Worm (Caenorhabditis elegans) whole organism, young adult: ENCODE measurements around the gene vms-1.

Source experiments
- D2030.7 ChIP-seq: fragments of 200-800 bp; sonication (Bioruptor generic); IDR thresholded peaks from 2 replicates; pipeline ENCODE4 v1.3.6; 2022; ENCODE audit warnings: missing genetic modification reagents, missing genetic modification characterization, missing compliant biosample characterization
- F23B12.7 ChIP-seq: sonication (generic microtip); optimal IDR thresholded peaks from 2 replicates; lab custom pipeline; 2017; ENCODE audit warnings: missing genetic modification characterization, mild to moderate bottlenecking, missing compliant biosample characterization, antibody characterized with exemption, moderate library complexity; ENCODE audit not compliant: insufficient read depth
- F33H1.4 ChIP-seq: fragments of 200-800 bp; sonication (Bioruptor generic); IDR thresholded peaks from 2 replicates; pipeline ENCODE4 v1.3.6; 2022; ENCODE audit warnings: missing genetic modification reagents, missing genetic modification characterization, missing compliant biosample characterization
- F37B4.10 ChIP-seq: fragments of 200-800 bp; sonication (Bioruptor generic); IDR thresholded peaks from 2 replicates; pipeline ENCODE4 v1.3.6; 2022; ENCODE audit warnings: missing genetic modification characterization, missing compliant biosample characterization
- F57C9.4 ChIP-seq: sonication (generic microtip); optimal IDR thresholded peaks from 2 replicates; lab custom pipeline; 2017; ENCODE audit warnings: mild to moderate bottlenecking, missing genetic modification characterization, missing compliant biosample characterization
- K11D2.4 ChIP-seq: fragments of 200-800 bp; sonication (Bioruptor generic); IDR thresholded peaks from 2 replicates; pipeline ENCODE4 v1.3.6; 2022; ENCODE audit warnings: missing genetic modification reagents, missing genetic modification characterization, missing compliant biosample characterization
- Y53F4B.3 ChIP-seq: fragments of 200-800 bp; sonication (Bioruptor generic); IDR thresholded peaks from 2 replicates; pipeline ENCODE4 v1.3.6; 2022; ENCODE audit warnings: missing genetic modification reagents, missing genetic modification characterization, missing compliant biosample characterization
- Y67H2A.10 ChIP-seq: fragments of 200-800 bp; sonication (Bioruptor generic); conservative IDR thresholded peaks from 2 replicates; pipeline ENCODE4 v1.3.6; 2022; ENCODE audit warnings: missing genetic modification reagents, missing genetic modification characterization, missing compliant biosample characterization
- atf-7 ChIP-seq: sonication (generic microtip); optimal IDR thresholded peaks from 2 replicates; lab custom pipeline; 2017; ENCODE audit warnings: mild to moderate bottlenecking, missing genetic modification characterization, missing compliant biosample characterization
- attf-5 ChIP-seq: fragments of 200-800 bp; sonication (Bioruptor generic); optimal IDR thresholded peaks from 2 replicates; lab custom pipeline; 2018; ENCODE audit warnings: mild to moderate bottlenecking, missing genetic modification characterization, missing compliant biosample characterization
- ccch-3 ChIP-seq: fragments of 200-800 bp; sonication (Bioruptor generic); optimal IDR thresholded peaks from 2 replicates; lab custom pipeline; 2018; ENCODE audit warnings: mild to moderate bottlenecking, missing genetic modification characterization, missing compliant biosample characterization
- cebp-1 ChIP-seq, 2 experiments: fragments of 200-800 bp in 1 of 2; sonication (Bioruptor generic) in 1 of 2; sonication (generic microtip) in 1 of 2; IDR thresholded peaks in 1 of 2; optimal IDR thresholded peaks in 1 of 2; 2 replicates each; pipeline versions ENCODE4 v1.3.6 to Lab custom; 2017 to 2022; ENCODE audit warnings: missing compliant biosample characterization in 2 of 2, missing genetic modification characterization in 2 of 2, mild to moderate bottlenecking in 1 of 2, missing genetic modification reagents in 1 of 2, moderate library complexity in 1 of 2
- cebp-2 ChIP-seq: fragments of 200-800 bp; sonication (Bioruptor generic); IDR thresholded peaks from 2 replicates; pipeline ENCODE4 v1.3.6; 2022; ENCODE audit warnings: missing genetic modification characterization, missing compliant biosample characterization
- ceh-27 ChIP-seq: fragments of 200-800 bp; sonication (Bioruptor generic); optimal IDR thresholded peaks from 2 replicates; lab custom pipeline; 2018; ENCODE audit warnings: mild to moderate bottlenecking, missing genetic modification characterization, moderate library complexity, missing compliant biosample characterization
- ceh-40 ChIP-seq: fragments of 200-800 bp; sonication (Bioruptor generic); IDR thresholded peaks from 2 replicates; pipeline ENCODE4 v1.3.6; 2022; ENCODE audit warnings: missing genetic modification characterization, missing compliant biosample characterization
- dpl-1 ChIP-seq: fragments of 150-350 bp; optimal IDR thresholded peaks from 2 replicates; lab custom pipeline; 2014; ENCODE audit warnings: missing biosample characterization, missing genetic modification reagents, missing genetic modification characterization
- efl-1 ChIP-seq: fragments of 150-350 bp; optimal IDR thresholded peaks from 2 replicates; lab custom pipeline; 2014; ENCODE audit warnings: missing biosample characterization, missing genetic modification reagents, missing genetic modification characterization
- egrh-3 ChIP-seq: fragments of 200-800 bp; sonication (Bioruptor generic); IDR thresholded peaks from 2 replicates; pipeline ENCODE4 v1.3.6; 2022; ENCODE audit warnings: missing genetic modification reagents, missing genetic modification characterization, missing compliant biosample characterization
- ets-4 ChIP-seq: fragments of 200-800 bp; sonication (Bioruptor generic); optimal IDR thresholded peaks from 2 replicates; lab custom pipeline; 2018; ENCODE audit warnings: mild to moderate bottlenecking, missing genetic modification characterization, missing compliant biosample characterization
- fkh-3 ChIP-seq: sonication (generic microtip); optimal IDR thresholded peaks from 2 replicates; lab custom pipeline; 2016; ENCODE audit warnings: mild to moderate bottlenecking, missing genetic modification characterization, missing compliant biosample characterization
- gei-17 ChIP-seq: fragments of 200-800 bp; sonication (Bioruptor generic); optimal IDR thresholded peaks from 2 replicates; lab custom pipeline; 2018; ENCODE audit warnings: mild to moderate bottlenecking, missing genetic modification characterization, missing compliant biosample characterization
- him-1 ChIP-seq: sonication (generic microtip); optimal IDR thresholded peaks from 2 replicates; lab custom pipeline; 2016; ENCODE audit warnings: missing genotype, missing genetic modification reagents, missing genetic modification characterization, missing compliant biosample characterization
- hlh-12 ChIP-seq: sonication (generic microtip); optimal IDR thresholded peaks from 2 replicates; lab custom pipeline; 2016; ENCODE audit warnings: missing genetic modification characterization, missing compliant biosample characterization
- hmg-1.2 ChIP-seq: fragments of 200-800 bp; sonication (Bioruptor generic); IDR thresholded peaks from 2 replicates; pipeline ENCODE4 v1.3.6; 2022; ENCODE audit warnings: missing genetic modification reagents, missing genetic modification characterization, missing compliant biosample characterization
- let-526 ChIP-seq: fragments of 200-800 bp; sonication (Bioruptor generic); IDR thresholded peaks from 2 replicates; pipeline ENCODE4 v1.3.6; 2022; ENCODE audit warnings: missing genetic modification reagents, missing genetic modification characterization, missing compliant biosample characterization
- lin-40 ChIP-seq: sonication (generic microtip); optimal IDR thresholded peaks from 2 replicates; lab custom pipeline; 2016; ENCODE audit warnings: missing genetic modification characterization, mild to moderate bottlenecking, missing compliant biosample characterization, missing genotype, missing genetic modification reagents
- lsl-1 ChIP-seq: fragments of 200-800 bp; sonication (Bioruptor generic); optimal IDR thresholded peaks from 2 replicates; lab custom pipeline; 2018; ENCODE audit warnings: mild to moderate bottlenecking, missing genetic modification characterization, moderate library complexity, missing compliant biosample characterization
- madf-10 ChIP-seq: sonication (generic microtip); optimal IDR thresholded peaks from 2 replicates; lab custom pipeline; 2016; ENCODE audit warnings: mild to moderate bottlenecking, missing genetic modification characterization, missing compliant biosample characterization
- madf-6 ChIP-seq: fragments of 200-800 bp; sonication (Bioruptor generic); IDR thresholded peaks from 2 replicates; pipeline ENCODE4 v1.3.6; 2022; ENCODE audit warnings: missing genetic modification reagents, missing genetic modification characterization, missing compliant biosample characterization
- mcd-1 ChIP-seq: fragments of 200-800 bp; sonication (Bioruptor generic); IDR thresholded peaks from 2 replicates; pipeline ENCODE4 v1.3.6; 2022; ENCODE audit warnings: missing genetic modification reagents, missing genetic modification characterization, missing compliant biosample characterization
- nfyb-1 ChIP-seq: fragments of 200-800 bp; sonication (Bioruptor generic); IDR thresholded peaks from 2 replicates; pipeline ENCODE4 v1.3.6; 2022; ENCODE audit warnings: missing genetic modification reagents, missing genetic modification characterization, missing compliant biosample characterization
- nhr-120 ChIP-seq: fragments of 200-800 bp; sonication (Bioruptor generic); IDR thresholded peaks from 2 replicates; pipeline ENCODE4 v1.3.6; 2022; ENCODE audit warnings: missing genetic modification characterization, missing compliant biosample characterization
- nhr-179 ChIP-seq: sonication (generic microtip); optimal IDR thresholded peaks from 2 replicates; lab custom pipeline; 2016; ENCODE audit warnings: mild to moderate bottlenecking, missing genetic modification characterization, missing compliant biosample characterization
- nhr-80 ChIP-seq: sonication (generic microtip); optimal IDR thresholded peaks from 2 replicates; lab custom pipeline; 2016; ENCODE audit warnings: missing genetic modification characterization, missing compliant biosample characterization
- nhr-90 ChIP-seq: sonication (generic microtip); optimal IDR thresholded peaks from 2 replicates; lab custom pipeline; 2016; ENCODE audit warnings: missing genotype, mild to moderate bottlenecking, missing genetic modification characterization, missing compliant biosample characterization
- pha-4 ChIP-seq: fragments of 150-350 bp; sonication (generic microtip); optimal IDR thresholded peaks from 2 replicates; lab custom pipeline; 2014; ENCODE audit warnings: missing biosample characterization, missing genetic modification reagents, missing genetic modification characterization
- rcor-1 ChIP-seq: fragments of 200-800 bp; sonication (Bioruptor generic); IDR thresholded peaks from 2 replicates; pipeline ENCODE4 v1.3.6; 2022; ENCODE audit warnings: missing genetic modification reagents, missing genetic modification characterization, missing compliant biosample characterization
- snpc-1.3 ChIP-seq: sonication (generic microtip); optimal IDR thresholded peaks from 2 replicates; lab custom pipeline; 2017; ENCODE audit warnings: missing genetic modification characterization, mild to moderate bottlenecking, missing compliant biosample characterization, antibody characterized with exemption, moderate library complexity, missing genotype, missing genetic modification reagents; ENCODE audit not compliant: insufficient read depth
- tbp1 ChIP-seq: fragments of 200-800 bp; sonication (Bioruptor generic); optimal IDR thresholded peaks from 2 replicates; lab custom pipeline; 2018; ENCODE audit warnings: mild to moderate bottlenecking, missing genetic modification characterization, missing compliant biosample characterization
- unc-62 ChIP-seq: fragments of 150-350 bp; optimal IDR thresholded peaks from 2 replicates; lab custom pipeline; 2014; ENCODE audit warnings: missing biosample characterization, missing genetic modification reagents, missing genetic modification characterization
- zim-3 ChIP-seq: sonication (generic microtip); optimal IDR thresholded peaks from 2 replicates; lab custom pipeline; 2017; ENCODE audit warnings: mild to moderate bottlenecking, missing genetic modification characterization, moderate library complexity, missing compliant biosample characterization

Gene vms-1

ce11 chrIII:8080165-8080738 is 8.1 kb upstream of the vms-1 start, which contains the start of the genes dcr-1 and apc-2:
dcr-1 (minus strand) TSS chrIII:8080281.
apc-2 (plus strand) TSS chrIII:8080629.
- peak; percentile 68 for TF ChIP-seq lsl-1 (GFP tag; lab: Kevin White, UChicago)
- TF ChIP-seq nhr-179 (tag; lab: Kevin White, UChicago), result no peak
- peak; percentile 67 for TF ChIP-seq efl-1 (GFP tag; lab: Kevin White, UChicago)
- no peak for TF ChIP-seq F57C9.4 (tag; lab: Kevin White, UChicago)
- peak; percentile 63 for TF ChIP-seq F33H1.4 (GFP tag; lab: Robert Waterston, UW)
- TF ChIP-seq nfyb-1, result no peak
- TF ChIP-seq dpl-1 (GFP tag; lab: Kevin White, UChicago), result peak; percentile 36
- TF ChIP-seq madf-6 (GFP tag; lab: Robert Waterston, UW), result 0 out of 2 replicates have a peak, but pooled peaks have one; percentile 35
- TF ChIP-seq D2030.7 (GFP tag; lab: Robert Waterston, UW), result peak; percentile 32; the same call in 1 of the 2 replicates
- no peak for TF ChIP-seq unc-62 (GFP tag; lab: Kevin White, UChicago)
- no peak for TF ChIP-seq gei-17
- TF ChIP-seq K11D2.4 (GFP tag; lab: Robert Waterston, UW), result no peak

- TF ChIP-seq lsl-1 (GFP tag; lab: Kevin White, UChicago) (peak; percentile 77), hmg-1.2 (peak; percentile 27; the same call in 1 of the 2 replicates), F33H1.4 (GFP tag; lab: Robert Waterston, UW) (0 out of 2 replicates have a peak, but pooled peaks have one; percentile 26), tbp1 (peak; percentile 1), cebp-2 (GFP tag; lab: Robert Waterston, UW) (no peak), madf-6 (GFP tag; lab: Robert Waterston, UW) (peak; percentile 31; the same call in 1 of the 2 replicates), fkh-3 (tag; lab: Kevin White, UChicago) (no peak)
Observed at ce11 chrIII:8085355-8085754, 3.0 kb upstream of the vms-1 start, which contains the start of the genes K06H7.7 and grp-1. K06H7.7 (minus strand) TSS chrIII:8085475. grp-1 (plus strand) TSS chrIII:8085705.

ce11 chrIII:8091408-8091807 is 3.1 kb downstream of the vms-1 start, which contains the start of gene idi-1:
idi-1 (plus strand) TSS chrIII:8091708.
- TF ChIP-seq F37B4.10 (GFP tag; lab: Robert Waterston, UW), result no peak
- TF ChIP-seq zim-3 (tag; lab: Kevin White, UChicago), result no peak
- no peak for TF ChIP-seq ccch-3
- TF ChIP-seq efl-1 (GFP tag; lab: Kevin White, UChicago), result no peak
- no peak for TF ChIP-seq let-526 (GFP tag; lab: Robert Waterston, UW)
- no peak for TF ChIP-seq ets-4 (GFP tag; lab: Kevin White, UChicago)
- TF ChIP-seq pha-4, result no peak
- TF ChIP-seq ceh-27 (GFP tag; lab: Kevin White, UChicago), result no peak
- no peak for TF ChIP-seq egrh-3
- no peak for TF ChIP-seq hlh-12 (tag; lab: Kevin White, UChicago)
- TF ChIP-seq snpc-1.3, result no peak
- no peak for TF ChIP-seq ceh-40 (GFP tag; lab: Robert Waterston, UW)

ce11 chrIII:8093079-8093623 is 4.8 kb downstream of the vms-1 start, which contains the start of gene K06H7.2:
K06H7.2 (plus strand) TSS chrIII:8093573.
- no peak for TF ChIP-seq F33H1.4 (GFP tag; lab: Robert Waterston, UW)
- TF ChIP-seq nhr-120 (GFP tag; lab: Robert Waterston, UW), result no peak
- TF ChIP-seq Y67H2A.10 (GFP tag; lab: Robert Waterston, UW), result no peak
- peak; percentile 79 for TF ChIP-seq mcd-1 (GFP tag; lab: Robert Waterston, UW)
- no peak for TF ChIP-seq F23B12.7 (tag; lab: Kevin White, UChicago)
- TF ChIP-seq madf-10 (tag; lab: Kevin White, UChicago), result no peak
- TF ChIP-seq Y53F4B.3 (GFP tag; lab: Robert Waterston, UW), result no peak
- no peak for TF ChIP-seq lsl-1 (GFP tag; lab: Kevin White, UChicago)
- TF ChIP-seq atf-7 (tag; lab: Kevin White, UChicago), result no peak
- no peak for TF ChIP-seq nhr-90 (tag; lab: Kevin White, UChicago)
- peak; percentile 4 for TF ChIP-seq lin-40 (tag; lab: Kevin White, UChicago)
- TF ChIP-seq ceh-40 (GFP tag; lab: Robert Waterston, UW), result no peak
- no peak for TF ChIP-seq him-1 (tag; lab: Kevin White, UChicago)
- TF ChIP-seq ceh-27 (GFP tag; lab: Kevin White, UChicago), result peak; percentile 4
- peak; percentile 38 for TF ChIP-seq nhr-80 (tag; lab: Kevin White, UChicago)
- no peak for TF ChIP-seq egrh-3
- TF ChIP-seq attf-5 (GFP tag; lab: Kevin White, UChicago), result peak; percentile 79
- no peak for TF ChIP-seq rcor-1 (GFP tag; lab: Robert Waterston, UW)
- 0 out of 2 replicates have a peak, but pooled peaks have one; percentile 12 for TF ChIP-seq hmg-1.2
- no peak for TF ChIP-seq cebp-1 (GFP tag; IDR thresholded peaks at IDR 0.05; lab: Robert Waterston, UW)
- TF ChIP-seq cebp-1 (tag; optimal IDR thresholded peaks at IDR 0.05; lab: Kevin White, UChicago), result no peak
- no peak for TF ChIP-seq nhr-179 (tag; lab: Kevin White, UChicago)
